Worm (Caenorhabditis elegans) whole organism, L2 larva: ENCODE data around the gene cah-4.

Experiments used
- C34F6.9 ChIP-seq: fragments of 150-350 bp; optimal IDR thresholded peaks from 2 replicates; lab custom pipeline; 2014; ENCODE audit warnings: missing biosample characterization, missing genetic modification characterization
- F13H6.1 ChIP-seq: sonication (generic microtip); optimal IDR thresholded peaks from 2 replicates; lab custom pipeline; 2016; ENCODE audit warnings: missing genetic modification characterization, missing compliant biosample characterization
- R02D3.7 ChIP-seq: fragments of 150-350 bp; optimal IDR thresholded peaks from 2 replicates; lab custom pipeline; 2014; ENCODE audit warnings: missing biosample characterization, missing genetic modification characterization
- Y55F3AM.14 ChIP-seq: fragments of 200-800 bp; sonication (Bioruptor generic); optimal IDR thresholded peaks from 2 replicates; lab custom pipeline; 2018; ENCODE audit warnings: mild to moderate bottlenecking, missing genetic modification characterization, missing compliant biosample characterization
- ZK546.5 ChIP-seq: sonication (generic microtip); optimal IDR thresholded peaks from 2 replicates; lab custom pipeline; 2017; ENCODE audit warnings: missing biosample characterization, missing genetic modification characterization
- alr-1 ChIP-seq: fragments of 150-350 bp; optimal IDR thresholded peaks from 2 replicates; lab custom pipeline; 2014; ENCODE audit warnings: missing biosample characterization, missing genetic modification characterization
- ama-1 ChIP-seq: fragments of 150-350 bp; optimal IDR thresholded peaks from 2 replicates; lab custom pipeline; 2018; ENCODE audit warnings: inconsistent platforms
- blmp-1 ChIP-seq: sonication (generic microtip); optimal IDR thresholded peaks from 2 replicates; lab custom pipeline; 2017; ENCODE audit warnings: missing genetic modification characterization, mild to moderate bottlenecking, missing compliant biosample characterization, antibody characterized with exemption, moderate library complexity; ENCODE audit not compliant: insufficient read depth
- crh-2 ChIP-seq: sonication (generic microtip); optimal IDR thresholded peaks from 2 replicates; lab custom pipeline; 2017; ENCODE audit warnings: missing biosample characterization, missing genetic modification characterization
- egl-27 ChIP-seq: sonication (generic microtip); optimal IDR thresholded peaks from 3 replicates; lab custom pipeline; 2017; ENCODE audit warnings: missing biosample characterization, missing genetic modification reagents, missing genetic modification characterization
- elt-3 ChIP-seq: sonication (generic microtip); optimal IDR thresholded peaks from 2 replicates; lab custom pipeline; 2017; ENCODE audit warnings: missing biosample characterization, missing genetic modification characterization
- fos-1 ChIP-seq: fragments of 150-350 bp; optimal IDR thresholded peaks from 2 replicates; lab custom pipeline; 2014; ENCODE audit warnings: missing biosample characterization, missing genetic modification characterization
- gmeb-1 ChIP-seq: fragments of 150-350 bp; optimal IDR thresholded peaks from 2 replicates; lab custom pipeline; 2014; ENCODE audit warnings: missing biosample characterization, missing genetic modification characterization
- lin-11 ChIP-seq: fragments of 150-350 bp; sonication (generic microtip); optimal IDR thresholded peaks from 2 replicates; lab custom pipeline; 2014; ENCODE audit warnings: missing biosample characterization, missing genetic modification characterization, inconsistent platforms, mixed read lengths
- lin-13 ChIP-seq: fragments of 150-350 bp; optimal IDR thresholded peaks from 2 replicates; lab custom pipeline; 2014; ENCODE audit warnings: missing biosample characterization, missing genetic modification reagents, missing genetic modification characterization
- lin-39 ChIP-seq: fragments of 150-350 bp; optimal IDR thresholded peaks from 2 replicates; lab custom pipeline; 2014; ENCODE audit warnings: missing biosample characterization, missing genetic modification reagents, missing genetic modification characterization
- lsy-2 ChIP-seq, 2 experiments: fragments of 150-350 bp in 1 of 2; sonication (generic microtip) in 1 of 2; optimal IDR thresholded peaks; 2 replicates each; lab custom pipeline; 2014 to 2017; ENCODE audit warnings: missing biosample characterization in 2 of 2, missing genetic modification characterization in 2 of 2
- mab-5 ChIP-seq: fragments of 150-350 bp; optimal IDR thresholded peaks from 2 replicates; lab custom pipeline; 2014; ENCODE audit warnings: missing biosample characterization, missing genetic modification characterization
- mbf-1 ChIP-seq: sonication (generic microtip); optimal IDR thresholded peaks from 2 replicates; lab custom pipeline; 2017; ENCODE audit warnings: missing biosample characterization, missing genetic modification characterization
- nhr-10 ChIP-seq: sonication (generic microtip); optimal IDR thresholded peaks from 2 replicates; lab custom pipeline; 2017; ENCODE audit warnings: missing biosample characterization, missing genetic modification characterization
- nhr-11 ChIP-seq: fragments of 150-350 bp; optimal IDR thresholded peaks from 2 replicates; lab custom pipeline; 2014; ENCODE audit warnings: missing biosample characterization, missing genetic modification characterization
- nhr-12 ChIP-seq: fragments of 150-350 bp; optimal IDR thresholded peaks from 2 replicates; lab custom pipeline; 2014; ENCODE audit warnings: missing biosample characterization, missing genetic modification characterization
- nhr-129 ChIP-seq: fragments of 150-350 bp; optimal IDR thresholded peaks from 2 replicates; lab custom pipeline; 2014; ENCODE audit warnings: missing biosample characterization, missing genetic modification characterization
- nhr-21 ChIP-seq: fragments of 150-350 bp; optimal IDR thresholded peaks from 2 replicates; lab custom pipeline; 2014; ENCODE audit warnings: missing biosample characterization, missing genetic modification characterization
- nhr-237 ChIP-seq: fragments of 150-350 bp; optimal IDR thresholded peaks from 2 replicates; lab custom pipeline; 2014; ENCODE audit warnings: missing biosample characterization, missing genetic modification characterization
- nhr-25 ChIP-seq: fragments of 150-350 bp; sonication (generic microtip); optimal IDR thresholded peaks from 3 replicates; lab custom pipeline; 2014; ENCODE audit warnings: missing biosample characterization, missing genetic modification characterization
- nhr-6 ChIP-seq: fragments of 150-350 bp; optimal IDR thresholded peaks from 2 replicates; lab custom pipeline; 2014; ENCODE audit warnings: missing biosample characterization, missing genetic modification characterization
- nhr-77 ChIP-seq: fragments of 150-350 bp; optimal IDR thresholded peaks from 2 replicates; lab custom pipeline; 2014; ENCODE audit warnings: missing biosample characterization, missing genetic modification characterization
- peb-1 ChIP-seq: fragments of 150-350 bp; optimal IDR thresholded peaks from 2 replicates; lab custom pipeline; 2014; ENCODE audit warnings: missing biosample characterization, missing genetic modification characterization
- sem-4 ChIP-seq: fragments of 150-350 bp; optimal IDR thresholded peaks from 2 replicates; lab custom pipeline; 2014; ENCODE audit warnings: missing biosample characterization, missing genetic modification reagents, missing genetic modification characterization
- skn-1 ChIP-seq: sonication (generic microtip); optimal IDR thresholded peaks from 2 replicates; lab custom pipeline; 2017; ENCODE audit warnings: missing biosample characterization, missing genetic modification characterization
- sma-3 ChIP-seq: sonication (generic microtip); optimal IDR thresholded peaks from 2 replicates; lab custom pipeline; 2016; ENCODE audit warnings: missing genetic modification reagents, missing genetic modification characterization, missing compliant biosample characterization
- snpc-4 ChIP-seq: fragments of 150-350 bp; optimal IDR thresholded peaks from 2 replicates; lab custom pipeline; 2014; ENCODE audit warnings: missing biosample characterization, missing genetic modification characterization
- unc-55 ChIP-seq: fragments of 150-350 bp; sonication (generic microtip); optimal IDR thresholded peaks from 3 replicates; lab custom pipeline; 2014; ENCODE audit warnings: missing biosample characterization, missing genetic modification reagents, missing genetic modification characterization
- zag-1 ChIP-seq: fragments of 150-350 bp; optimal IDR thresholded peaks from 2 replicates; lab custom pipeline; 2014; ENCODE audit warnings: missing biosample characterization, missing genetic modification characterization
- ztf-11 ChIP-seq: sonication (generic microtip); optimal IDR thresholded peaks from 2 replicates; lab custom pipeline; 2017; ENCODE audit warnings: missing biosample characterization, missing genetic modification characterization
- ztf-4 ChIP-seq: fragments of 150-350 bp; optimal IDR thresholded peaks from 2 replicates; lab custom pipeline; 2014; ENCODE audit warnings: missing biosample characterization, missing genetic modification characterization

Gene cah-4

ce11 chrX:13584725-13585371, 42.5 kb downstream of the cah-4 start, which contains the start of gene unc-84:
unc-84 (plus strand) TSS chrX:13584775.
- peak; percentile 55 for TF ChIP-seq gmeb-1 (tag; lab: Kevin White, UChicago)
- TF ChIP-seq C34F6.9 (tag; lab: Kevin White, UChicago), result peak; percentile 2
- TF ChIP-seq Y55F3AM.14, result no peak
- TF ChIP-seq unc-55 (GFP tag; lab: Kevin White, UChicago), result peak; percentile 9
- no peak for TF ChIP-seq nhr-21
- TF ChIP-seq F13H6.1 (tag; lab: Kevin White, UChicago), result peak; percentile 1
- TF ChIP-seq, all 48 proteins: peak for 4

ce11 chrX:13589735-13590134, 47.4 kb downstream of the cah-4 start, which contains the start of gene col-9:
col-9 (plus strand) TSS chrX:13590035.
- TF ChIP-seq nhr-129 (tag; lab: Kevin White, UChicago) (no peak), egl-27 (tag; lab: Kevin White, UChicago) (no peak), nhr-11 (tag; lab: Kevin White, UChicago) (no peak), peb-1 (tag; lab: Kevin White, UChicago) (no peak)

- TF ChIP-seq elt-3 (tag; lab: Kevin White, UChicago) (no peak), R02D3.7 (tag; lab: Kevin White, UChicago) (no peak), blmp-1 (tag; lab: Kevin White, UChicago) (no peak), mbf-1 (tag; lab: Kevin White, UChicago) (no peak), skn-1 (tag; lab: Kevin White, UChicago) (no peak), egl-27 (tag; lab: Kevin White, UChicago) (no peak), mab-5 (no peak), nhr-237 (tag; lab: Kevin White, UChicago) (no peak), alr-1 (tag; lab: Kevin White, UChicago) (no peak), zag-1 (tag; lab: Kevin White, UChicago) (no peak), ztf-11 (no peak), nhr-21 (no peak), nhr-12 (tag; lab: Kevin White, UChicago) (no peak), nhr-10 (no peak), nhr-6 (tag; lab: Kevin White, UChicago) (no peak), sem-4 (tag; lab: Kevin White, UChicago) (no peak), snpc-4 (tag; lab: Kevin White, UChicago) (no peak)
Measured at ce11 chrX:13590688-13591087, 48.3 kb downstream of the cah-4 start.

- TF ChIP-seq ZK546.5 (no peak), alr-1 (tag; lab: Kevin White, UChicago) (no peak), nhr-129 (tag; lab: Kevin White, UChicago) (no peak), ztf-11 (no peak), lin-11 (no peak), blmp-1 (tag; lab: Kevin White, UChicago) (no peak), lsy-2 (tag; optimal IDR thresholded peaks at IDR 0.05; lab: Kevin White, UChicago) (no peak), lin-13 (no peak), nhr-77 (tag; lab: Kevin White, UChicago) (no peak), fos-1 (tag; lab: Kevin White, UChicago) (no peak)
Measured at ce11 chrX:13591175-13591574, 48.8 kb downstream of the cah-4 start, which contains the start of gene col-44. col-44 (plus strand) TSS chrX:13591475.

- TF ChIP-seq nhr-12 (tag; lab: Kevin White, UChicago) (no peak), ama-1 (lab: Kevin White, UChicago) (no peak), zag-1 (tag; lab: Kevin White, UChicago) (no peak), fos-1 (tag; lab: Kevin White, UChicago) (no peak), lsy-2 (tag; optimal IDR thresholded peaks at IDR 0.05; lab: Kevin White, UChicago) (no peak), R02D3.7 (tag; lab: Kevin White, UChicago) (no peak), nhr-11 (tag; lab: Kevin White, UChicago) (no peak), nhr-77 (tag; lab: Kevin White, UChicago) (no peak), mab-5 (no peak), skn-1 (tag; lab: Kevin White, UChicago) (no peak), sma-3 (GFP tag; lab: Kevin White, UChicago) (no peak), unc-55 (GFP tag; lab: Kevin White, UChicago) (no peak), ztf-4 (tag; lab: Kevin White, UChicago) (no peak), lin-39 (tag; lab: Kevin White, UChicago) (no peak), nhr-25 (tag; lab: Kevin White, UChicago) (no peak), ZK546.5 (no peak), crh-2 (tag; lab: Kevin White, UChicago) (no peak), lin-11 (no peak)
Measured at ce11 chrX:13591953-13592352, 49.6 kb downstream of the cah-4 start.
